Worm (Caenorhabditis elegans) whole organism, young adult: ENCODE results near the gene fbxb-50.

Experiments used
- B0035.1 ChIP-seq: sonication (generic microtip); optimal IDR thresholded peaks from 2 replicates; lab custom pipeline; 2016; ENCODE audit warnings: missing genetic modification characterization, mild to moderate bottlenecking, missing compliant biosample characterization, missing genotype, missing genetic modification reagents
- B0261.1 ChIP-seq: sonication (generic microtip); optimal IDR thresholded peaks from 2 replicates; lab custom pipeline; 2016; ENCODE audit warnings: mild to moderate bottlenecking, missing genetic modification characterization, moderate library complexity, missing compliant biosample characterization
- F10E7.11 ChIP-seq: sonication (generic microtip); optimal IDR thresholded peaks from 2 replicates; lab custom pipeline; 2017; ENCODE audit warnings: mild to moderate bottlenecking, missing genetic modification characterization, moderate library complexity, missing compliant biosample characterization
- F37B4.10 ChIP-seq: fragments of 200-800 bp; sonication (Bioruptor generic); IDR thresholded peaks from 2 replicates; pipeline ENCODE4 v1.3.6; 2022; ENCODE audit warnings: missing genetic modification characterization, missing compliant biosample characterization
- F52B5.7 ChIP-seq: sonication (generic microtip); optimal IDR thresholded peaks from 2 replicates; lab custom pipeline; 2016; ENCODE audit warnings: mild to moderate bottlenecking, missing genetic modification characterization, missing compliant biosample characterization
- F57A8.1 ChIP-seq: fragments of 200-800 bp; sonication (Bioruptor generic); optimal IDR thresholded peaks from 2 replicates; lab custom pipeline; 2018; ENCODE audit warnings: mild to moderate bottlenecking, missing genetic modification characterization, moderate library complexity, missing compliant biosample characterization
- F57C9.4 ChIP-seq: sonication (generic microtip); optimal IDR thresholded peaks from 2 replicates; lab custom pipeline; 2017; ENCODE audit warnings: mild to moderate bottlenecking, missing genetic modification characterization, missing compliant biosample characterization
- K11D2.4 ChIP-seq: fragments of 200-800 bp; sonication (Bioruptor generic); IDR thresholded peaks from 2 replicates; pipeline ENCODE4 v1.3.6; 2022; ENCODE audit warnings: missing genetic modification reagents, missing genetic modification characterization, missing compliant biosample characterization
- T07F8.4 ChIP-seq: sonication (generic microtip); optimal IDR thresholded peaks from 2 replicates; lab custom pipeline; 2016; ENCODE audit warnings: mild to moderate bottlenecking, missing genetic modification characterization, moderate library complexity, missing compliant biosample characterization
- Y67H2A.10 ChIP-seq: fragments of 200-800 bp; sonication (Bioruptor generic); conservative IDR thresholded peaks from 2 replicates; pipeline ENCODE4 v1.3.6; 2022; ENCODE audit warnings: missing genetic modification reagents, missing genetic modification characterization, missing compliant biosample characterization
- attf-5 ChIP-seq: fragments of 200-800 bp; sonication (Bioruptor generic); optimal IDR thresholded peaks from 2 replicates; lab custom pipeline; 2018; ENCODE audit warnings: mild to moderate bottlenecking, missing genetic modification characterization, missing compliant biosample characterization
- ccch-3 ChIP-seq: fragments of 200-800 bp; sonication (Bioruptor generic); optimal IDR thresholded peaks from 2 replicates; lab custom pipeline; 2018; ENCODE audit warnings: mild to moderate bottlenecking, missing genetic modification characterization, missing compliant biosample characterization
- ceh-40 ChIP-seq: fragments of 200-800 bp; sonication (Bioruptor generic); IDR thresholded peaks from 2 replicates; pipeline ENCODE4 v1.3.6; 2022; ENCODE audit warnings: missing genetic modification characterization, missing compliant biosample characterization
- ceh-58 ChIP-seq: fragments of 200-800 bp; sonication (Bioruptor generic); IDR thresholded peaks from 2 replicates; pipeline ENCODE4 v1.3.6; 2022; ENCODE audit warnings: missing genetic modification characterization, missing compliant biosample characterization
- ceh-91 ChIP-seq: fragments of 200-800 bp; sonication (Bioruptor generic); IDR thresholded peaks from 2 replicates; pipeline ENCODE4 v1.3.6; 2022; ENCODE audit warnings: missing genetic modification reagents, missing genetic modification characterization, missing compliant biosample characterization
- dpff-1 ChIP-seq: sonication (generic microtip); optimal IDR thresholded peaks from 2 replicates; lab custom pipeline; 2017; ENCODE audit warnings: mild to moderate bottlenecking, missing genetic modification characterization, missing compliant biosample characterization
- dpl-1 ChIP-seq: fragments of 150-350 bp; optimal IDR thresholded peaks from 2 replicates; lab custom pipeline; 2014; ENCODE audit warnings: missing biosample characterization, missing genetic modification reagents, missing genetic modification characterization
- egl-18 ChIP-seq: fragments of 200-800 bp; sonication (Bioruptor generic); IDR thresholded peaks from 2 replicates; pipeline ENCODE4 v1.3.6; 2022; ENCODE audit warnings: missing genetic modification reagents, missing genetic modification characterization, missing compliant biosample characterization
- egrh-3 ChIP-seq: fragments of 200-800 bp; sonication (Bioruptor generic); IDR thresholded peaks from 2 replicates; pipeline ENCODE4 v1.3.6; 2022; ENCODE audit warnings: missing genetic modification reagents, missing genetic modification characterization, missing compliant biosample characterization
- fkh-3 ChIP-seq: sonication (generic microtip); optimal IDR thresholded peaks from 2 replicates; lab custom pipeline; 2016; ENCODE audit warnings: mild to moderate bottlenecking, missing genetic modification characterization, missing compliant biosample characterization
- gei-17 ChIP-seq: fragments of 200-800 bp; sonication (Bioruptor generic); optimal IDR thresholded peaks from 2 replicates; lab custom pipeline; 2018; ENCODE audit warnings: mild to moderate bottlenecking, missing genetic modification characterization, missing compliant biosample characterization
- him-1 ChIP-seq: sonication (generic microtip); optimal IDR thresholded peaks from 2 replicates; lab custom pipeline; 2016; ENCODE audit warnings: missing genotype, missing genetic modification reagents, missing genetic modification characterization, missing compliant biosample characterization
- hlh-12 ChIP-seq: sonication (generic microtip); optimal IDR thresholded peaks from 2 replicates; lab custom pipeline; 2016; ENCODE audit warnings: missing genetic modification characterization, missing compliant biosample characterization
- hmg-1.2 ChIP-seq: fragments of 200-800 bp; sonication (Bioruptor generic); IDR thresholded peaks from 2 replicates; pipeline ENCODE4 v1.3.6; 2022; ENCODE audit warnings: missing genetic modification reagents, missing genetic modification characterization, missing compliant biosample characterization
- lag-1 ChIP-seq: fragments of 200-800 bp; sonication (Bioruptor generic); IDR thresholded peaks from 2 replicates; pipeline ENCODE4 v1.3.6; 2022; ENCODE audit warnings: missing genetic modification reagents, missing genetic modification characterization, missing compliant biosample characterization
- lin-40 ChIP-seq: sonication (generic microtip); optimal IDR thresholded peaks from 2 replicates; lab custom pipeline; 2016; ENCODE audit warnings: missing genetic modification characterization, mild to moderate bottlenecking, missing compliant biosample characterization, missing genotype, missing genetic modification reagents
- lin-54 ChIP-seq: fragments of 200-800 bp; sonication (Bioruptor generic); optimal IDR thresholded peaks from 2 replicates; lab custom pipeline; 2018; ENCODE audit warnings: mild to moderate bottlenecking, missing genetic modification characterization, missing compliant biosample characterization
- lir-1 ChIP-seq: fragments of 200-800 bp; sonication (Bioruptor generic); conservative IDR thresholded peaks from 2 replicates; pipeline ENCODE4 v1.3.6; 2022; ENCODE audit warnings: missing genetic modification reagents, missing genetic modification characterization, missing compliant biosample characterization
- lsy-27 ChIP-seq: sonication (generic microtip); optimal IDR thresholded peaks from 2 replicates; lab custom pipeline; 2017; ENCODE audit warnings: missing genetic modification characterization, mild to moderate bottlenecking, missing compliant biosample characterization, antibody characterized with exemption, missing genotype, borderline replicate concordance; ENCODE audit not compliant: insufficient read depth
- madf-10 ChIP-seq: sonication (generic microtip); optimal IDR thresholded peaks from 2 replicates; lab custom pipeline; 2016; ENCODE audit warnings: mild to moderate bottlenecking, missing genetic modification characterization, missing compliant biosample characterization
- madf-3 ChIP-seq: fragments of 200-800 bp; sonication (Bioruptor generic); IDR thresholded peaks from 2 replicates; pipeline ENCODE4 v1.3.6; 2022; ENCODE audit warnings: missing genetic modification reagents, missing genetic modification characterization, missing compliant biosample characterization
- madf-8 ChIP-seq: fragments of 200-800 bp; sonication (Bioruptor generic); conservative IDR thresholded peaks from 2 replicates; pipeline ENCODE4 v1.3.6; 2022; ENCODE audit warnings: missing genetic modification reagents, missing genetic modification characterization, missing compliant biosample characterization
- mel-28 ChIP-seq: sonication (generic microtip); optimal IDR thresholded peaks from 2 replicates; lab custom pipeline; 2016; ENCODE audit warnings: borderline replicate concordance, mild to moderate bottlenecking, missing genetic modification characterization, missing compliant biosample characterization
- mes-4 ChIP-seq: sonication (generic microtip); optimal IDR thresholded peaks from 2 replicates; lab custom pipeline; 2016; ENCODE audit warnings: missing genotype, missing genetic modification characterization, missing compliant biosample characterization
- nfya-1 ChIP-seq: sonication (generic microtip); optimal IDR thresholded peaks from 2 replicates; lab custom pipeline; 2017; ENCODE audit warnings: antibody characterized with exemption, missing compliant biosample characterization, missing genetic modification characterization, borderline replicate concordance; ENCODE audit not compliant: insufficient read depth
- nhr-120 ChIP-seq: fragments of 200-800 bp; sonication (Bioruptor generic); IDR thresholded peaks from 2 replicates; pipeline ENCODE4 v1.3.6; 2022; ENCODE audit warnings: missing genetic modification characterization, missing compliant biosample characterization
- nhr-27 ChIP-seq: fragments of 200-800 bp; sonication (Bioruptor generic); optimal IDR thresholded peaks from 2 replicates; lab custom pipeline; 2018; ENCODE audit warnings: mild to moderate bottlenecking, missing genetic modification characterization, moderate library complexity, missing compliant biosample characterization
- pbrm-1 ChIP-seq: fragments of 200-800 bp; sonication (Bioruptor generic); IDR thresholded peaks from 2 replicates; pipeline ENCODE4 v1.3.6; 2022; ENCODE audit warnings: missing genetic modification reagents, missing genetic modification characterization, missing compliant biosample characterization
- rcor-1 ChIP-seq: fragments of 200-800 bp; sonication (Bioruptor generic); IDR thresholded peaks from 2 replicates; pipeline ENCODE4 v1.3.6; 2022; ENCODE audit warnings: missing genetic modification reagents, missing genetic modification characterization, missing compliant biosample characterization
- rec-8 ChIP-seq, 2 experiments: sonication (generic microtip); optimal IDR thresholded peaks; 2 replicates each; lab custom pipeline; 2016; ENCODE audit warnings: mild to moderate bottlenecking in 2 of 2, missing genetic modification characterization in 2 of 2, missing genetic modification reagents in 2 of 2, missing genotype in 2 of 2, missing biosample characterization in 1 of 2, missing compliant biosample characterization in 1 of 2, moderate library complexity in 1 of 2
- sea-2 ChIP-seq: fragments of 200-800 bp; sonication (Bioruptor generic); IDR thresholded peaks from 2 replicates; pipeline ENCODE4 v1.3.6; 2022; ENCODE audit warnings: missing genetic modification characterization, missing compliant biosample characterization
- snpc-1.1 ChIP-seq: sonication (generic microtip); optimal IDR thresholded peaks from 2 replicates; lab custom pipeline; 2017; ENCODE audit warnings: missing genetic modification characterization, mild to moderate bottlenecking, missing compliant biosample characterization, antibody characterized with exemption, moderate library complexity, missing genotype, missing genetic modification reagents; ENCODE audit not compliant: insufficient read depth
- somi-1 ChIP-seq: fragments of 200-800 bp; sonication (Bioruptor generic); optimal IDR thresholded peaks from 2 replicates; lab custom pipeline; 2018; ENCODE audit warnings: mild to moderate bottlenecking, missing genetic modification characterization, missing compliant biosample characterization
- sptf-2 ChIP-seq: fragments of 200-800 bp; sonication (Bioruptor generic); optimal IDR thresholded peaks from 2 replicates; lab custom pipeline; 2018; ENCODE audit warnings: mild to moderate bottlenecking, missing genetic modification characterization, missing compliant biosample characterization
- tlf-1 ChIP-seq: fragments of 200-800 bp; sonication (Bioruptor generic); optimal IDR thresholded peaks from 2 replicates; lab custom pipeline; 2018; ENCODE audit warnings: mild to moderate bottlenecking, missing genetic modification characterization, missing compliant biosample characterization
- unc-62 ChIP-seq: fragments of 150-350 bp; optimal IDR thresholded peaks from 2 replicates; lab custom pipeline; 2014; ENCODE audit warnings: missing biosample characterization, missing genetic modification reagents, missing genetic modification characterization
- zfh-2 ChIP-seq: fragments of 200-800 bp; sonication (Bioruptor generic); conservative IDR thresholded peaks from 2 replicates; pipeline ENCODE4 v1.3.6; 2022; ENCODE audit warnings: missing genetic modification reagents, missing genetic modification characterization, missing compliant biosample characterization
- zim-3 ChIP-seq: sonication (generic microtip); optimal IDR thresholded peaks from 2 replicates; lab custom pipeline; 2017; ENCODE audit warnings: mild to moderate bottlenecking, missing genetic modification characterization, moderate library complexity, missing compliant biosample characterization
- ztf-26 ChIP-seq: sonication (generic microtip); optimal IDR thresholded peaks from 2 replicates; lab custom pipeline; 2017; ENCODE audit warnings: missing genetic modification characterization, missing compliant biosample characterization
- ztf-3 ChIP-seq: fragments of 200-800 bp; sonication (Bioruptor generic); optimal IDR thresholded peaks from 2 replicates; lab custom pipeline; 2018; ENCODE audit warnings: mild to moderate bottlenecking, missing genetic modification characterization, missing compliant biosample characterization

Gene fbxb-50

DNA sequence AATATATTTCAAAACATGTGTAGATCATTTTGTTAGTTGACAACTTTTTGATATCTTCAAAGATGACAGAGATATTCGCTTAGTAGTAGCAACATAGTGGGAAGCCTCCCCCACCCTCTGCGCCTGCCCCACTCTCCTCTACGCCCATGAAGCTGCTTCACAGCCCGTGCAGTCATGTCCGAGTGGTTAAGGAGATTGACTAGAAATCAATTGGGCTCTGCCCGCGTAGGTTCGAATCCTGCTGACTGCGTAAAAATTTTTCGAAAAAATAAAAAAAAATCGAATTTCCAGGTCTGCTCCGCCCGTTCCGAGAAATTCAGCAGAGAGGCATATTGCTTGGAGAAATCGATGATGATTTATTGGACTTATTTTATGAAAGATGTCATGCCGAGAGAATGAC lies 36.4 kb upstream of the fbxb-50 start (continued):
- TF ChIP-seq tlf-1 (GFP tag; lab: Kevin White, UChicago) = no peak
- no peak for TF ChIP-seq nhr-120 (GFP tag; lab: Robert Waterston, UW)
- no peak for TF ChIP-seq sptf-2 (GFP tag; lab: Kevin White, UChicago)
- no peak for TF ChIP-seq zfh-2 (GFP tag; lab: Robert Waterston, UW)
- no peak for TF ChIP-seq fkh-3
- peak; percentile 77 for TF ChIP-seq hmg-1.2 (GFP tag; lab: Robert Waterston, UW)
- no peak for TF ChIP-seq lin-40 (tag; lab: Kevin White, UChicago)
- TF ChIP-seq madf-10 (tag; lab: Kevin White, UChicago) = peak; percentile 47
- TF ChIP-seq F57A8.1 = no peak
- TF ChIP-seq sea-2 = no peak
- no peak for TF ChIP-seq attf-5
- peak; percentile 39 for TF ChIP-seq lin-54
- TF ChIP-seq nfya-1 (tag; lab: Kevin White, UChicago) = no peak
- no peak for TF ChIP-seq unc-62 (GFP tag; lab: Kevin White, UChicago)
- no peak for TF ChIP-seq ceh-91 (GFP tag; lab: Robert Waterston, UW)
- TF ChIP-seq B0261.1 (tag; lab: Kevin White, UChicago) = peak; percentile 86
- TF ChIP-seq somi-1 (GFP tag; lab: Kevin White, UChicago) = no peak
- TF ChIP-seq gei-17 (GFP tag; lab: Kevin White, UChicago) = no peak
- TF ChIP-seq pbrm-1 (GFP tag; lab: Robert Waterston, UW) = no peak
- TF ChIP-seq F52B5.7 (tag; lab: Kevin White, UChicago) = no peak
- no peak for TF ChIP-seq ccch-3 (GFP tag; lab: Kevin White, UChicago)
- TF ChIP-seq lir-1 (GFP tag; lab: Robert Waterston, UW) = no peak
- TF ChIP-seq F57C9.4 (tag; lab: Kevin White, UChicago) = no peak
- no peak for TF ChIP-seq nhr-27 (tag; lab: Kevin White, UChicago)
- TF ChIP-seq mel-28 (tag; lab: Kevin White, UChicago) = no peak
- no peak for TF ChIP-seq ceh-40
- no peak for TF ChIP-seq madf-8
- no peak for TF ChIP-seq lsy-27 (tag; lab: Kevin White, UChicago)
- peak; percentile 44 for TF ChIP-seq him-1 (tag; lab: Kevin White, UChicago)
- no peak for TF ChIP-seq Y67H2A.10 (GFP tag; lab: Robert Waterston, UW)
- no peak for TF ChIP-seq ztf-26
- no peak for TF ChIP-seq hlh-12
- no peak for TF ChIP-seq dpl-1 (GFP tag; lab: Kevin White, UChicago)
- TF ChIP-seq zim-3 (tag; lab: Kevin White, UChicago) = no peak
- no peak for TF ChIP-seq F37B4.10
- TF ChIP-seq B0035.1 (tag; lab: Kevin White, UChicago) = no peak
- TF ChIP-seq lag-1 (GFP tag; lab: Robert Waterston, UW) = no peak
- no peak for TF ChIP-seq T07F8.4 (tag; lab: Kevin White, UChicago)
- no peak for TF ChIP-seq egl-18 (GFP tag; lab: Robert Waterston, UW)
- TF ChIP-seq ztf-3 (GFP tag; lab: Kevin White, UChicago) = no peak
- no peak for TF ChIP-seq dpff-1 (tag; lab: Kevin White, UChicago)
- no peak for TF ChIP-seq F10E7.11 (tag; lab: Kevin White, UChicago)
- no peak for TF ChIP-seq egrh-3 (GFP tag; lab: Robert Waterston, UW)
- 0 out of 2 replicates have a peak, but pooled peaks have one; percentile 23 for TF ChIP-seq K11D2.4 (GFP tag; lab: Robert Waterston, UW)
- no peak for TF ChIP-seq rcor-1 (GFP tag; lab: Robert Waterston, UW)
- TF ChIP-seq mes-4 (tag; lab: Kevin White, UChicago) = no peak
- TF ChIP-seq madf-3 (GFP tag; lab: Robert Waterston, UW) = no peak
- TF ChIP-seq ceh-58 = no peak
- TF ChIP-seq rec-8 (tag; optimal IDR thresholded peaks at IDR 0.05; lab: Kevin White, UChicago) = peak in 1 of 2 experiments; percentile 34
- TF ChIP-seq snpc-1.1 = no peak
